Worm (Caenorhabditis elegans) whole organism, L2 larva: Measurements from ENCODE around the gene best-13.

Experiments used
- C34F6.9 ChIP-seq: fragments of 150-350 bp; optimal IDR thresholded peaks from 2 replicates; lab custom pipeline; 2014; ENCODE audit warnings: missing biosample characterization, missing genetic modification characterization
- F13H6.1 ChIP-seq: sonication (generic microtip); optimal IDR thresholded peaks from 2 replicates; lab custom pipeline; 2016; ENCODE audit warnings: missing genetic modification characterization, missing compliant biosample characterization
- R02D3.7 ChIP-seq: fragments of 150-350 bp; optimal IDR thresholded peaks from 2 replicates; lab custom pipeline; 2014; ENCODE audit warnings: missing biosample characterization, missing genetic modification characterization
- ZK546.5 ChIP-seq: sonication (generic microtip); optimal IDR thresholded peaks from 2 replicates; lab custom pipeline; 2017; ENCODE audit warnings: missing biosample characterization, missing genetic modification characterization
- aly-2 ChIP-seq: fragments of 150-350 bp; optimal IDR thresholded peaks from 2 replicates; lab custom pipeline; 2014; ENCODE audit warnings: missing biosample characterization, missing genetic modification characterization
- blmp-1 ChIP-seq: sonication (generic microtip); optimal IDR thresholded peaks from 2 replicates; lab custom pipeline; 2017; ENCODE audit warnings: missing genetic modification characterization, mild to moderate bottlenecking, missing compliant biosample characterization, antibody characterized with exemption, moderate library complexity; ENCODE audit not compliant: insufficient read depth
- ceh-16 ChIP-seq: fragments of 150-350 bp; optimal IDR thresholded peaks from 2 replicates; lab custom pipeline; 2014; ENCODE audit warnings: missing biosample characterization, missing genetic modification characterization
- crh-2 ChIP-seq: sonication (generic microtip); optimal IDR thresholded peaks from 2 replicates; lab custom pipeline; 2017; ENCODE audit warnings: missing biosample characterization, missing genetic modification characterization
- dmd-4 ChIP-seq: sonication (generic microtip); optimal IDR thresholded peaks from 2 replicates; lab custom pipeline; 2017; ENCODE audit warnings: missing biosample characterization, missing genetic modification characterization
- egl-27 ChIP-seq: sonication (generic microtip); optimal IDR thresholded peaks from 3 replicates; lab custom pipeline; 2017; ENCODE audit warnings: missing biosample characterization, missing genetic modification reagents, missing genetic modification characterization
- elt-1 ChIP-seq: fragments of 150-350 bp; optimal IDR thresholded peaks from 2 replicates; lab custom pipeline; 2014; ENCODE audit warnings: missing biosample characterization, missing genetic modification characterization
- elt-3 ChIP-seq: sonication (generic microtip); optimal IDR thresholded peaks from 2 replicates; lab custom pipeline; 2017; ENCODE audit warnings: missing biosample characterization, missing genetic modification characterization
- fos-1 ChIP-seq: fragments of 150-350 bp; optimal IDR thresholded peaks from 2 replicates; lab custom pipeline; 2014; ENCODE audit warnings: missing biosample characterization, missing genetic modification characterization
- gmeb-1 ChIP-seq: fragments of 150-350 bp; optimal IDR thresholded peaks from 2 replicates; lab custom pipeline; 2014; ENCODE audit warnings: missing biosample characterization, missing genetic modification characterization
- lin-13 ChIP-seq: fragments of 150-350 bp; optimal IDR thresholded peaks from 2 replicates; lab custom pipeline; 2014; ENCODE audit warnings: missing biosample characterization, missing genetic modification reagents, missing genetic modification characterization
- lin-39 ChIP-seq: fragments of 150-350 bp; optimal IDR thresholded peaks from 2 replicates; lab custom pipeline; 2014; ENCODE audit warnings: missing biosample characterization, missing genetic modification reagents, missing genetic modification characterization
- lsy-2 ChIP-seq, 2 experiments: fragments of 150-350 bp in 1 of 2; sonication (generic microtip) in 1 of 2; optimal IDR thresholded peaks; 2 replicates each; lab custom pipeline; 2014 to 2017; ENCODE audit warnings: missing biosample characterization in 2 of 2, missing genetic modification characterization in 2 of 2
- mab-5 ChIP-seq: fragments of 150-350 bp; optimal IDR thresholded peaks from 2 replicates; lab custom pipeline; 2014; ENCODE audit warnings: missing biosample characterization, missing genetic modification characterization
- nhr-10 ChIP-seq: sonication (generic microtip); optimal IDR thresholded peaks from 2 replicates; lab custom pipeline; 2017; ENCODE audit warnings: missing biosample characterization, missing genetic modification characterization
- nhr-129 ChIP-seq: fragments of 150-350 bp; optimal IDR thresholded peaks from 2 replicates; lab custom pipeline; 2014; ENCODE audit warnings: missing biosample characterization, missing genetic modification characterization
- nhr-237 ChIP-seq: fragments of 150-350 bp; optimal IDR thresholded peaks from 2 replicates; lab custom pipeline; 2014; ENCODE audit warnings: missing biosample characterization, missing genetic modification characterization
- nhr-25 ChIP-seq: fragments of 150-350 bp; sonication (generic microtip); optimal IDR thresholded peaks from 3 replicates; lab custom pipeline; 2014; ENCODE audit warnings: missing biosample characterization, missing genetic modification characterization
- nhr-6 ChIP-seq: fragments of 150-350 bp; optimal IDR thresholded peaks from 2 replicates; lab custom pipeline; 2014; ENCODE audit warnings: missing biosample characterization, missing genetic modification characterization
- nhr-77 ChIP-seq: fragments of 150-350 bp; optimal IDR thresholded peaks from 2 replicates; lab custom pipeline; 2014; ENCODE audit warnings: missing biosample characterization, missing genetic modification characterization
- peb-1 ChIP-seq: fragments of 150-350 bp; optimal IDR thresholded peaks from 2 replicates; lab custom pipeline; 2014; ENCODE audit warnings: missing biosample characterization, missing genetic modification characterization
- sem-4 ChIP-seq: fragments of 150-350 bp; optimal IDR thresholded peaks from 2 replicates; lab custom pipeline; 2014; ENCODE audit warnings: missing biosample characterization, missing genetic modification reagents, missing genetic modification characterization
- sma-3 ChIP-seq: sonication (generic microtip); optimal IDR thresholded peaks from 2 replicates; lab custom pipeline; 2016; ENCODE audit warnings: missing genetic modification reagents, missing genetic modification characterization, missing compliant biosample characterization
- sma-9 ChIP-seq, 2 experiments: fragments of 150-350 bp in 1 of 2; sonication (generic microtip) in 1 of 2; optimal IDR thresholded peaks; 2 replicates each; lab custom pipeline; 2014 to 2016; ENCODE audit warnings: missing genetic modification characterization in 2 of 2, mild to moderate bottlenecking in 1 of 2, missing biosample characterization in 1 of 2, missing compliant biosample characterization in 1 of 2, missing genetic modification reagents in 1 of 2, moderate library complexity in 1 of 2
- unc-55 ChIP-seq: fragments of 150-350 bp; sonication (generic microtip); optimal IDR thresholded peaks from 3 replicates; lab custom pipeline; 2014; ENCODE audit warnings: missing biosample characterization, missing genetic modification reagents, missing genetic modification characterization
- zag-1 ChIP-seq: fragments of 150-350 bp; optimal IDR thresholded peaks from 2 replicates; lab custom pipeline; 2014; ENCODE audit warnings: missing biosample characterization, missing genetic modification characterization
- ztf-1 ChIP-seq: fragments of 200-800 bp; sonication (Bioruptor generic); conservative IDR thresholded peaks from 2 replicates; pipeline ENCODE4 v1.3.6; 2022; ENCODE audit warnings: missing genetic modification characterization, missing compliant biosample characterization

The best-13 gene

ce11 chrIV:9928180-9928896, 24.6 kb downstream of the best-13 start, which contains the start of gene dur-1:
Gene dur-1 (minus strand): TSS chrIV:9928230.
- TF ChIP-seq F13H6.1 (tag; lab: Kevin White, UChicago) (peak; percentile 76), lsy-2 (tag; optimal IDR thresholded peaks at IDR 0.05; lab: Kevin White, UChicago) (peak in 1 of 2 experiments; percentile 61), fos-1 (tag; lab: Kevin White, UChicago) (no peak), nhr-129 (tag; lab: Kevin White, UChicago) (peak; percentile 56), sma-9 (GFP tag; optimal IDR thresholded peaks at IDR 0.05; lab: Kevin White, UChicago) (peak; percentile 16), sma-9 (tag; optimal IDR thresholded peaks at IDR 0.05; lab: Kevin White, UChicago) (no peak), lin-39 (tag; lab: Kevin White, UChicago) (peak; percentile 38), C34F6.9 (tag; lab: Kevin White, UChicago) (peak; percentile 61), crh-2 (tag; lab: Kevin White, UChicago) (no peak)
- TF ChIP-seq, all 48 proteins: peak for 6

DNA sequence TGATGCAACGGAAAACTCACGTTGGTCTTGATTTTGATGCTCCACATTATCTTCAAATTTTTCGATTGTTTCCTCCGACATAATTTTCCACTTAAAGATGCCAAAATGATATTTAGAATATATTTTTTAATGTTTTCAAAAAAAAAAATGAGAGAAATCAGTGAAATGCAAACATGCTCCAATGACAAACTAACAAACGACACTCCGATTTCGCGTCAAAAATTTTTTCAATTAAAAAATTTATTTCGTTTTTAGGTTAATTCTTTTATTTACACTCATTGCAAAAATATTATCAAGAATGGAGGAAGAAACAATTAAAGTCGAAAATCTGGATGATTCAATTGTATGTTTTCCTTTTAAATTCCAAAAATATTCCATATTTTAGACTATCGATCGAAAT, 28.3 kb downstream of the best-13 start, which contains the start of the genes trmt-10A and F25H8.2:
Gene trmt-10A, minus strand, starts transcription at position 159 of the 400 bp plus-strand sequence.
Gene F25H8.2, plus strand, starts transcription at position 181 of the 400 bp plus-strand sequence.
- TF ChIP-seq lsy-2 (tag; optimal IDR thresholded peaks at IDR 0.05; lab: Kevin White, UChicago) (peak in 1 of 2 experiments; percentile 74), nhr-77 (no peak), sma-3 (no peak), F13H6.1 (tag; lab: Kevin White, UChicago) (no peak), aly-2 (no peak), egl-27 (tag; lab: Kevin White, UChicago) (no peak), C34F6.9 (tag; lab: Kevin White, UChicago) (peak; percentile 93), sem-4 (tag; lab: Kevin White, UChicago) (peak; percentile 22), nhr-10 (tag; lab: Kevin White, UChicago) (no peak), zag-1 (peak; percentile 8), elt-3 (no peak), unc-55 (GFP tag; lab: Kevin White, UChicago) (peak; percentile 89), nhr-6 (no peak), gmeb-1 (tag; lab: Kevin White, UChicago) (peak; percentile 33), crh-2 (tag; lab: Kevin White, UChicago) (peak; percentile 26), dmd-4 (tag; lab: Kevin White, UChicago) (no peak), R02D3.7 (tag; lab: Kevin White, UChicago) (no peak), blmp-1 (tag; lab: Kevin White, UChicago) (no peak), nhr-129 (tag; lab: Kevin White, UChicago) (peak; percentile 42), lin-13 (GFP tag; lab: Kevin White, UChicago) (peak; percentile 15)

- TF ChIP-seq ztf-1 (no peak), gmeb-1 (tag; lab: Kevin White, UChicago) (no peak), ceh-16 (tag; lab: Kevin White, UChicago) (no peak), ZK546.5 (tag; lab: Kevin White, UChicago) (no peak), aly-2 (no peak), dmd-4 (tag; lab: Kevin White, UChicago) (no peak), nhr-6 (no peak), nhr-129 (tag; lab: Kevin White, UChicago) (no peak), elt-1 (tag; lab: Kevin White, UChicago) (no peak)
These were observed 29.9 kb downstream of the best-13 start, which contains the start of gene spe-29 for ce11 chrIV:9933580-9933979. Gene spe-29 (plus strand): TSS chrIV:9933880.

DNA sequence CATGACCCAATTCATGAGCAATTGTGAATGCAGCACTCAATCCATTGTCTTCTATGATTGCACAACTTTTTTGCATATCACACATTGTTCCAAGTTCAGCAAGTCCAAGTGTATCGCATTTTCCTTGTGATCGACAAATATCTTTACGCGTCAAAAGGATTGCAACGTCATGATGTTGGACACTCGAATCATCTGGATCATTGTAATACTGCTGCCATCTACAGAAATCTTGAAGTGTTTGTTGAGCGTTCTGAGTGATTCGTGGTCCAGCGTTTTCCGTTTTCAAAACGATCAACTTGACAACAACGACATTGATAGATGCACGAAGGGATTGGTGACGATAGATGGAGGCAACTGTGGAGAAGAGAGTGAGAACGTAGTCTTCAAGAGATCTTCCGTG, 39.5 kb downstream of the best-13 start:
- TF ChIP-seq ZK546.5 (tag; lab: Kevin White, UChicago): no peak
- TF ChIP-seq peb-1 (tag; lab: Kevin White, UChicago): no peak
- TF ChIP-seq ceh-16 (tag; lab: Kevin White, UChicago): no peak
- no peak for TF ChIP-seq egl-27 (tag; lab: Kevin White, UChicago)
- no peak for TF ChIP-seq nhr-237 (tag; lab: Kevin White, UChicago)
- TF ChIP-seq lsy-2 (tag; optimal IDR thresholded peaks at IDR 0.05; lab: Kevin White, UChicago): no peak
- TF ChIP-seq nhr-25: no peak

DNA sequence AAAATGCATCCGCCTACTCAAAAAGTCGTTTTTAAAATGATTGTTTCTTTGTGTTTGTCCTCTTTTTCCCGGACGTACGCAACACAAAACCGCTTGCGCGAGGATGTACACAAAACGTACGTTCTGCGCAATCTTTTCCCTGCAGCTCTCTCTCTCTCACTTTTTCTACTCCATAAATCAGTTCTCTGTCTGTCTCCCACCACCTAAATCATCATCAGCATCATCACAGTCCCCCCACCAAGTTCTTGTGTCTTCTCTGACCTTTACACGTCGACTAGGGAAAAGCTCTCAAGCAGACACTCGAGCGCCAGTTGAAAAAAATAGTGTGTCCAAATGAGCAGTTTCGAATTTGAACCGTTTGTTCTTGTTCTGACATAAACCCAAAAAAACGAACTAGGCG, 40.6 kb downstream of the best-13 start:
- TF ChIP-seq nhr-129 (tag; lab: Kevin White, UChicago): peak; percentile 15
- TF ChIP-seq nhr-237 (tag; lab: Kevin White, UChicago): no peak
- TF ChIP-seq elt-1 (tag; lab: Kevin White, UChicago): no peak
- no peak for TF ChIP-seq mab-5 (tag; lab: Kevin White, UChicago)
- no peak for TF ChIP-seq nhr-77
